Fruit fly (Drosophila melanogaster) whole organism, embryonic: ENCODE measurements around the gene CG14182.
A peak's percentile ranks its signal among the peaks of the same experiment; 100 is the strongest.

ENCODE experiments used
- Abd-B ChIP-seq: fragments of 200-800 bp; sonication (Bioruptor generic); optimal IDR thresholded peaks from 2 replicates; lab custom pipeline; 2018; ENCODE audit warnings: missing biosample characterization, mild to moderate bottlenecking, missing genetic modification characterization, moderate library complexity
- Blimp-1 ChIP-seq: fragments of 200-800 bp; sonication (Bioruptor generic); optimal IDR thresholded peaks from 3 replicates; lab custom pipeline; 2018; ENCODE audit warnings: missing biosample characterization, missing genetic modification characterization, mild to moderate bottlenecking, moderate library complexity, missing genetic modification reagents
- CG11504 ChIP-seq: fragments of 200-800 bp; sonication (Bioruptor generic); optimal IDR thresholded peaks from 3 replicates; lab custom pipeline; 2019; ENCODE audit warnings: missing biosample characterization, mild to moderate bottlenecking, missing genetic modification characterization, moderate library complexity
- CG12104 ChIP-seq: fragments of 200-800 bp; sonication (Bioruptor generic); optimal IDR thresholded peaks from 3 replicates; lab custom pipeline; 2016; ENCODE audit warnings: missing biosample characterization, missing genetic modification characterization
- CG12659 ChIP-seq: fragments of 200-800 bp; sonication (Bioruptor generic); optimal IDR thresholded peaks from 3 replicates; lab custom pipeline; 2017; ENCODE audit warnings: mild to moderate bottlenecking, missing biosample characterization, missing genetic modification reagents, missing genetic modification characterization
- CG12942 ChIP-seq: fragments of 200-800 bp; sonication (Bioruptor generic); optimal IDR thresholded peaks from 3 replicates; lab custom pipeline; 2016; ENCODE audit warnings: missing biosample characterization, missing genetic modification characterization
- CG1603 ChIP-seq: fragments of 200-800 bp; sonication (Bioruptor generic); optimal IDR thresholded peaks from 2 replicates; lab custom pipeline; 2019; ENCODE audit warnings: missing biosample characterization, mild to moderate bottlenecking, missing genetic modification characterization, moderate library complexity
- CG17385 ChIP-seq: fragments of 200-800 bp; sonication (Bioruptor generic); optimal IDR thresholded peaks from 3 replicates; lab custom pipeline; 2018; ENCODE audit warnings: missing biosample characterization, mild to moderate bottlenecking, missing genetic modification characterization
- CG18476 ChIP-seq: fragments of 200-800 bp; sonication (Bioruptor generic); optimal IDR thresholded peaks from 2 replicates; lab custom pipeline; 2016; ENCODE audit warnings: missing biosample characterization, mild to moderate bottlenecking, missing genetic modification characterization
- CG2199 ChIP-seq: fragments of 200-800 bp; sonication (Bioruptor generic); IDR thresholded peaks from 3 replicates; pipeline ENCODE4 v1.3.6; 2022; ENCODE audit warnings: missing biosample characterization, missing genetic modification characterization
- CG32532 ChIP-seq: fragments of 200-800 bp; sonication (Bioruptor generic); IDR thresholded peaks from 2 replicates; pipeline ENCODE4 v1.3.6; 2022; ENCODE audit warnings: missing biosample characterization, missing genetic modification characterization
- CG33557 ChIP-seq: fragments of 200-800 bp; sonication (Bioruptor generic); optimal IDR thresholded peaks from 2 replicates; lab custom pipeline; 2019; ENCODE audit warnings: missing biosample characterization, mild to moderate bottlenecking, missing genetic modification characterization, moderate library complexity
- CG4820 ChIP-seq: fragments of 200-800 bp; sonication (Bioruptor generic); optimal IDR thresholded peaks from 3 replicates; lab custom pipeline; 2016; ENCODE audit warnings: missing biosample characterization, missing genetic modification characterization
- CG5953 ChIP-seq: fragments of 200-800 bp; sonication (Bioruptor generic); IDR thresholded peaks from 2 replicates; pipeline ENCODE4 v1.3.6; 2022; ENCODE audit warnings: missing biosample characterization, missing genetic modification characterization
- CG6791 ChIP-seq: fragments of 200-800 bp; sonication (Bioruptor generic); IDR thresholded peaks from 3 replicates; pipeline ENCODE4 v1.3.6; 2022; ENCODE audit warnings: missing biosample characterization, missing genetic modification characterization; ENCODE audit not compliant: partially characterized antibody
- CG7963 ChIP-seq: fragments of 200-800 bp; sonication (Bioruptor generic); IDR thresholded peaks from 3 replicates; pipeline ENCODE4 v1.3.6; 2022; ENCODE audit warnings: missing biosample characterization, missing genetic modification characterization; ENCODE audit not compliant: partially characterized antibody
- CG8290 ChIP-seq, 3 experiments: fragments of 200-800 bp; sonication (Bioruptor generic); optimal IDR thresholded peaks; 2 replicates each; lab custom pipeline; 2016 to 2019; ENCODE audit warnings: missing biosample characterization in 3 of 3, missing genetic modification characterization in 3 of 3, mild to moderate bottlenecking in 2 of 3, moderate library complexity in 1 of 3
- CG9437 ChIP-seq: fragments of 200-800 bp; sonication (Bioruptor generic); optimal IDR thresholded peaks from 2 replicates; lab custom pipeline; 2018; ENCODE audit warnings: missing biosample characterization, mild to moderate bottlenecking, missing genetic modification characterization
- CG9727 ChIP-seq: fragments of 200-800 bp; sonication (Bioruptor generic); optimal IDR thresholded peaks from 3 replicates; lab custom pipeline; 2017; ENCODE audit warnings: missing biosample characterization, mild to moderate bottlenecking, missing genetic modification characterization
- Dref ChIP-seq: fragments of 200-800 bp; sonication (Bioruptor generic); IDR thresholded peaks from 2 replicates; pipeline ENCODE4 v1.3.6; 2022; ENCODE audit warnings: missing biosample characterization, missing genetic modification characterization
- Ets65A ChIP-seq: fragments of 200-800 bp; sonication (Bioruptor generic); peaks from one replicate; lab custom pipeline; 2016; ENCODE audit warnings: missing biosample characterization, missing genetic modification characterization
- Hr3 ChIP-seq: fragments of 200-800 bp; sonication (Bioruptor generic); optimal IDR thresholded peaks from 3 replicates; lab custom pipeline; 2016; ENCODE audit warnings: missing biosample characterization, missing genetic modification characterization
- Jarid2 ChIP-seq: fragments of 200-800 bp; sonication (Bioruptor generic); optimal IDR thresholded peaks from 3 replicates; lab custom pipeline; 2017; ENCODE audit warnings: mild to moderate bottlenecking, missing biosample characterization, missing genetic modification reagents, missing genetic modification characterization
- Mad ChIP-seq: fragments of 200-800 bp; sonication (Bioruptor generic); optimal IDR thresholded peaks from 2 replicates; lab custom pipeline; 2016; ENCODE audit warnings: missing biosample characterization, missing genetic modification characterization
- Mes4 ChIP-seq: fragments of 200-800 bp; sonication (Bioruptor generic); optimal IDR thresholded peaks from 2 replicates; lab custom pipeline; 2016; ENCODE audit warnings: missing biosample characterization, missing genetic modification characterization
- Pdp1 ChIP-seq, 2 experiments: fragments of 200-800 bp; sonication (Bioruptor generic); optimal IDR thresholded peaks; 3 replicates each; lab custom pipeline; 2016; ENCODE audit warnings: missing biosample characterization in 2 of 2, missing genetic modification characterization in 2 of 2, mild to moderate bottlenecking in 1 of 2, moderate library complexity in 1 of 2
- Rx ChIP-seq: fragments of 200-800 bp; sonication (Bioruptor generic); IDR thresholded peaks from 2 replicates; pipeline ENCODE4 v1.3.6; 2022; ENCODE audit warnings: missing biosample characterization, missing genetic modification characterization
- Sox100B ChIP-seq: fragments of 200-800 bp; sonication (Bioruptor generic); optimal IDR thresholded peaks from 3 replicates; lab custom pipeline; 2018; ENCODE audit warnings: missing biosample characterization, mild to moderate bottlenecking, missing genetic modification characterization
- Sox102F ChIP-seq: fragments of 200-800 bp; sonication (Bioruptor generic); optimal IDR thresholded peaks from 2 replicates; lab custom pipeline; 2018; ENCODE audit warnings: missing biosample characterization, mild to moderate bottlenecking, missing genetic modification characterization, moderate library complexity
- Spps ChIP-seq: fragments of 200-800 bp; sonication (Bioruptor generic); optimal IDR thresholded peaks from 2 replicates; lab custom pipeline; 2018; ENCODE audit warnings: missing biosample characterization, mild to moderate bottlenecking, missing genetic modification characterization
- Ssrp ChIP-seq: fragments of 200-800 bp; sonication (Bioruptor generic); optimal IDR thresholded peaks from 2 replicates; lab custom pipeline; 2018; ENCODE audit warnings: missing biosample characterization, mild to moderate bottlenecking, missing genetic modification characterization, moderate library complexity
- Taf1 ChIP-seq: fragments of 200-800 bp; sonication (Bioruptor generic); IDR thresholded peaks from 2 replicates; pipeline ENCODE4 v1.3.6; 2022; ENCODE audit warnings: missing biosample characterization, missing genetic modification characterization
- Vsx1 ChIP-seq: fragments of 200-800 bp; sonication (Bioruptor generic); optimal IDR thresholded peaks from 2 replicates; lab custom pipeline; 2017; ENCODE audit warnings: missing biosample characterization, mild to moderate bottlenecking, missing genetic modification characterization, missing genetic modification reagents
- Xbp1 ChIP-seq: fragments of 200-800 bp; sonication (Bioruptor generic); optimal IDR thresholded peaks from 3 replicates; lab custom pipeline; 2016; ENCODE audit warnings: missing biosample characterization, mild to moderate bottlenecking, missing genetic modification characterization
- Xrp1 ChIP-seq: fragments of 200-800 bp; sonication (Bioruptor generic); IDR thresholded peaks from 2 replicates; pipeline ENCODE4 v1.3.6; 2022; ENCODE audit warnings: missing biosample characterization, missing genetic modification characterization
- crp ChIP-seq, 2 experiments: fragments of 200-800 bp; sonication (Bioruptor generic); optimal IDR thresholded peaks; 2 replicates in 1 of 2; 3 replicates in 1 of 2; lab custom pipeline; 2017; ENCODE audit warnings: missing biosample characterization in 2 of 2, missing genetic modification characterization in 2 of 2, mild to moderate bottlenecking in 1 of 2, moderate library complexity in 1 of 2
- cwo ChIP-seq: fragments of 200-800 bp; sonication (Bioruptor generic); optimal IDR thresholded peaks from 3 replicates; lab custom pipeline; 2017; ENCODE audit warnings: missing biosample characterization, missing genetic modification characterization, mild to moderate bottlenecking, moderate library complexity, missing genetic modification reagents
- dysf ChIP-seq: fragments of 200-800 bp; sonication (Bioruptor generic); IDR thresholded peaks from 3 replicates; pipeline ENCODE4 v1.3.6; 2022; ENCODE audit warnings: missing biosample characterization, missing genetic modification characterization
- lab ChIP-seq: fragments of 200-800 bp; sonication (Bioruptor generic); optimal IDR thresholded peaks from 3 replicates; lab custom pipeline; 2017; ENCODE audit warnings: missing biosample characterization, missing genetic modification characterization, mild to moderate bottlenecking, moderate library complexity, missing genetic modification reagents
- onecut ChIP-seq: fragments of 200-800 bp; sonication (Bioruptor generic); IDR thresholded peaks from 2 replicates; pipeline ENCODE4 v1.3.6; 2022; ENCODE audit warnings: missing biosample characterization, missing genetic modification characterization
- pfk ChIP-seq: fragments of 200-800 bp; sonication (Bioruptor generic); optimal IDR thresholded peaks from 2 replicates; lab custom pipeline; 2018; ENCODE audit warnings: missing biosample characterization, mild to moderate bottlenecking, missing genetic modification characterization, moderate library complexity
- phol ChIP-seq: fragments of 200-800 bp; sonication (Bioruptor generic); optimal IDR thresholded peaks from 3 replicates; lab custom pipeline; 2018; ENCODE audit warnings: missing biosample characterization, mild to moderate bottlenecking, missing genetic modification characterization, moderate library complexity
- pnt ChIP-seq: fragments of 200-800 bp; sonication (Bioruptor generic); optimal IDR thresholded peaks from 3 replicates; lab custom pipeline; 2016; ENCODE audit warnings: missing biosample characterization, missing genetic modification characterization
- sug ChIP-seq: fragments of 200-800 bp; optimal IDR thresholded peaks from 2 replicates; lab custom pipeline; 2019; ENCODE audit warnings: missing biosample characterization, mild to moderate bottlenecking, missing genetic modification characterization, moderate library complexity
- tap ChIP-seq: fragments of 200-800 bp; optimal IDR thresholded peaks from 3 replicates; lab custom pipeline; 2019; ENCODE audit warnings: missing biosample characterization, mild to moderate bottlenecking, missing genetic modification characterization, moderate library complexity
- tna ChIP-seq: fragments of 200-800 bp; sonication (Bioruptor generic); IDR thresholded peaks from 2 replicates; pipeline ENCODE4 v1.3.6; 2022; ENCODE audit warnings: missing biosample characterization, missing genetic modification characterization; ENCODE audit not compliant: partially characterized antibody
- zf30C ChIP-seq: fragments of 200-800 bp; sonication (Bioruptor generic); optimal IDR thresholded peaks from 3 replicates; lab custom pipeline; 2018; ENCODE audit warnings: missing biosample characterization, mild to moderate bottlenecking, missing genetic modification characterization

Gene CG14182

dm6 chr3L:19951868-19952267 lies 27.7 kb downstream of the CG14182 start, which contains the start of gene CG34258 (continued):
- TF ChIP-seq onecut (GFP tag; lab: Robert Waterston, UW) (no peak), Mes4 (GFP tag; lab: Kevin White, UChicago) (no peak)

dm6 chr3L:19951035-19951434 lies 28.6 kb downstream of the CG14182 start, which contains the start of gene CG32219:
TSS of gene CG32219 (minus strand) at chr3L:19951135.
- TF ChIP-seq Spps (tag; lab: Kevin White, UChicago) = no peak
- no peak for TF ChIP-seq CG17385 (GFP tag; lab: Kevin White, UChicago)
- TF ChIP-seq CG9727 = no peak
- no peak for TF ChIP-seq CG7963
- no peak for TF ChIP-seq pnt (GFP tag; lab: Kevin White, UChicago)
- no peak for TF ChIP-seq phol
- no peak for TF ChIP-seq CG11504 (tag; lab: Kevin White, UChicago)
- TF ChIP-seq CG33557 (GFP tag; lab: Kevin White, UChicago) = no peak
- no peak for TF ChIP-seq Taf1 (GFP tag; lab: Robert Waterston, UW)
- no peak for TF ChIP-seq pfk (GFP tag; lab: Kevin White, UChicago)
- TF ChIP-seq CG6791 = no peak
- no peak for TF ChIP-seq CG32532 (GFP tag; lab: Robert Waterston, UW)
- no peak for TF ChIP-seq tap
- no peak for TF ChIP-seq Jarid2 (GFP tag; lab: Kevin White, UChicago)
- no peak for TF ChIP-seq Mad (GFP tag; lab: Kevin White, UChicago)
- no peak for TF ChIP-seq CG9437 (GFP tag; lab: Kevin White, UChicago)
- no peak for TF ChIP-seq CG2199 (GFP tag; lab: Robert Waterston, UW)
- no peak for TF ChIP-seq Ssrp (tag; lab: Kevin White, UChicago)
- no peak for TF ChIP-seq Dref (GFP tag; lab: Robert Waterston, UW)
- TF ChIP-seq dysf (GFP tag; lab: Robert Waterston, UW) = no peak

dm6 chr3L:19945469-19945868 lies 34.1 kb downstream of the CG14182 start:
- peak; percentile 2 for TF ChIP-seq CG12942 (GFP tag; lab: Kevin White, UChicago)
- no peak for TF ChIP-seq Xrp1 (GFP tag; lab: Robert Waterston, UW)
- TF ChIP-seq Abd-B (GFP tag; lab: Kevin White, UChicago) = peak; percentile 3
- TF ChIP-seq CG18476 (GFP tag; lab: Kevin White, UChicago) = peak; percentile 1
- TF ChIP-seq Sox100B (GFP tag; lab: Kevin White, UChicago) = peak; percentile 3
- TF ChIP-seq CG8290 (GFP tag; optimal IDR thresholded peaks at IDR 0.05; lab: Kevin White, UChicago) = no peak
- TF ChIP-seq CG8290 (tag; optimal IDR thresholded peaks at IDR 0.05; lab: Kevin White, UChicago) = no peak
- TF ChIP-seq Sox102F (GFP tag; lab: Kevin White, UChicago) = peak; percentile 52
- no peak for TF ChIP-seq crp (GFP tag; optimal IDR thresholded peaks at IDR 0.05; lab: Kevin White, UChicago)
- TF ChIP-seq CG12104 (GFP tag; lab: Kevin White, UChicago) = peak; percentile 2
- peak; percentile 8 for TF ChIP-seq cwo
- TF ChIP-seq CG12659 (GFP tag; lab: Kevin White, UChicago) = no peak
- TF ChIP-seq CG4820 (GFP tag; lab: Kevin White, UChicago) = peak; percentile 14
- no peak for TF ChIP-seq tna (GFP tag; lab: Robert Waterston, UW)
- peak in 1 of 2 experiments; percentile 80 for TF ChIP-seq Pdp1 (GFP tag; optimal IDR thresholded peaks at IDR 0.05; lab: Kevin White, UChicago)
- TF ChIP-seq Xbp1 (GFP tag; lab: Kevin White, UChicago) = peak; percentile 28
- TF ChIP-seq Hr3 (GFP tag; lab: Kevin White, UChicago) = peak; percentile 7
- peak; percentile 36 for TF ChIP-seq lab (GFP tag; lab: Kevin White, UChicago)
- peak; percentile 45 for TF ChIP-seq CG11504 (tag; lab: Kevin White, UChicago)
- no peak for TF ChIP-seq sug
- TF ChIP-seq zf30C (GFP tag; lab: Kevin White, UChicago) = no peak
- TF ChIP-seq Vsx1 (GFP tag; lab: Kevin White, UChicago) = peak; percentile 29
- peak; percentile 39 for TF ChIP-seq Blimp-1 (GFP tag; lab: Kevin White, UChicago)
- TF ChIP-seq CG5953 (GFP tag; lab: Robert Waterston, UW) = no peak
- peak; percentile 52 for TF ChIP-seq CG1603 (tag; lab: Kevin White, UChicago)
- peak; percentile 90 for TF ChIP-seq Ets65A (GFP tag; lab: Kevin White, UChicago)
- TF ChIP-seq Rx (GFP tag; lab: Robert Waterston, UW) = 0 out of 2 replicates have a peak, but pooled peaks have one; percentile 16
